Fruit fly (Drosophila melanogaster) whole organism, wandering third instar larva: ENCODE results near the gene lectin-28C.

Experiments used
- Abd-B ChIP-seq: fragments of >200 bp; optimal IDR thresholded peaks from 2 replicates; lab custom pipeline; 2017; ENCODE audit warnings: missing biosample characterization, missing genetic modification characterization
- CG32264 ChIP-seq: fragments of 200-800 bp; sonication (Bioruptor generic); optimal IDR thresholded peaks from 2 replicates; lab custom pipeline; 2016; ENCODE audit warnings: missing biosample characterization, missing genetic modification characterization
- CG9705 ChIP-seq: fragments of 200-800 bp; sonication (Bioruptor generic); optimal IDR thresholded peaks from 2 replicates; lab custom pipeline; 2018; ENCODE audit warnings: missing biosample characterization, mild to moderate bottlenecking, missing genetic modification characterization
- CrebA ChIP-seq: fragments of 200-800 bp; sonication (Bioruptor generic); optimal IDR thresholded peaks from 2 replicates; lab custom pipeline; 2016; ENCODE audit warnings: missing biosample characterization, mild to moderate bottlenecking, missing genetic modification characterization, borderline replicate concordance
- Dfd ChIP-seq: fragments of >200 bp; optimal IDR thresholded peaks from 2 replicates; lab custom pipeline; 2017; ENCODE audit warnings: missing biosample characterization, missing genetic modification characterization
- Dif ChIP-seq: fragments of 200-275, 200-300 bp; sonication (Bioruptor generic); optimal IDR thresholded peaks from 2 replicates; lab custom pipeline; 2018; ENCODE audit warnings: missing biosample characterization, missing genetic modification characterization; ENCODE audit not compliant: partially characterized antibody
- GATAd ChIP-seq: sonication (Bioruptor generic); optimal IDR thresholded peaks from 2 replicates; lab custom pipeline; 2016; ENCODE audit warnings: missing biosample characterization, missing genetic modification characterization
- HLH106 ChIP-seq: fragments of 200-800 bp; optimal IDR thresholded peaks from 3 replicates; lab custom pipeline; 2019; ENCODE audit warnings: missing biosample characterization, mild to moderate bottlenecking, missing genetic modification characterization, moderate library complexity
- Hnf4 ChIP-seq: fragments of 200-800 bp; sonication (Bioruptor generic); optimal IDR thresholded peaks from 2 replicates; lab custom pipeline; 2016; ENCODE audit warnings: missing biosample characterization, mild to moderate bottlenecking, missing genetic modification characterization
- Hr78 ChIP-seq: fragments of >200 bp; optimal IDR thresholded peaks from 2 replicates; lab custom pipeline; 2017; ENCODE audit warnings: missing biosample characterization, missing genetic modification characterization
- Hr83 ChIP-seq: fragments of 200-300 bp; sonication (Bioruptor generic); optimal IDR thresholded peaks from 2 replicates; lab custom pipeline; 2016; ENCODE audit warnings: missing biosample characterization, mild to moderate bottlenecking, missing genetic modification characterization, moderate library complexity; ENCODE audit not compliant: poor library complexity, severe bottlenecking
- Jra ChIP-seq: sonication (Bioruptor generic); optimal IDR thresholded peaks from 2 replicates; lab custom pipeline; 2016; ENCODE audit warnings: missing biosample characterization, missing genetic modification characterization
- Mio ChIP-seq: sonication (Bioruptor generic); optimal IDR thresholded peaks from 2 replicates; lab custom pipeline; 2016; ENCODE audit warnings: missing biosample characterization, missing genetic modification characterization
- Myc ChIP-seq: fragments of >200 bp; optimal IDR thresholded peaks from 2 replicates; lab custom pipeline; 2017
- N ChIP-seq: fragments of >200 bp; optimal IDR thresholded peaks from 2 replicates; lab custom pipeline; 2018; ENCODE audit warnings: missing biosample characterization, missing external identifiers, missing genetic modification characterization
- OdsH ChIP-seq: fragments of 200-800 bp; sonication (Bioruptor generic); optimal IDR thresholded peaks from 2 replicates; lab custom pipeline; 2016; ENCODE audit warnings: missing biosample characterization, mild to moderate bottlenecking, missing genetic modification characterization
- Rel ChIP-seq, 2 experiments: fragments of 200-800 bp; sonication (Bioruptor generic) in 1 of 2; optimal IDR thresholded peaks; 2 replicates in 1 of 2; 3 replicates in 1 of 2; lab custom pipeline; 2016 to 2019; ENCODE audit warnings: mild to moderate bottlenecking in 2 of 2, missing biosample characterization in 2 of 2, missing genetic modification characterization in 2 of 2, moderate library complexity in 1 of 2
- Sp1 ChIP-seq: fragments of 200-800 bp; sonication (Bioruptor generic); optimal IDR thresholded peaks from 3 replicates; lab custom pipeline; 2019; ENCODE audit warnings: missing biosample characterization, mild to moderate bottlenecking, missing genetic modification characterization, moderate library complexity
- Vsx2 ChIP-seq: fragments of 200-300, 225-300 bp; sonication (Bioruptor generic); optimal IDR thresholded peaks from 2 replicates; lab custom pipeline; 2018; ENCODE audit warnings: missing biosample characterization, missing genetic modification characterization; ENCODE audit not compliant: partially characterized antibody
- br ChIP-seq: fragments of 200-800 bp; sonication (Bioruptor generic); optimal IDR thresholded peaks from 2 replicates; lab custom pipeline; 2016; ENCODE audit warnings: missing biosample characterization, missing genetic modification characterization
- brk ChIP-seq: fragments of 200-800 bp; sonication (Bioruptor generic); optimal IDR thresholded peaks from 2 replicates; lab custom pipeline; 2016; ENCODE audit warnings: missing biosample characterization, mild to moderate bottlenecking, missing genetic modification characterization
- dl ChIP-seq, 2 experiments: fragments of 175-275, 200-275 bp in 1 of 2; fragments of 200-275 bp in 1 of 2; sonication (Bioruptor generic); optimal IDR thresholded peaks; lab custom pipeline; 2018; ENCODE audit warnings: mild to moderate bottlenecking in 2 of 2, missing biosample characterization in 2 of 2, missing genetic modification characterization in 2 of 2, moderate library complexity in 2 of 2; ENCODE audit not compliant: partially characterized antibody in 2 of 2, insufficient read depth in 1 of 2
- dmrt93B ChIP-seq: fragments of 200-800 bp; sonication (Bioruptor generic); optimal IDR thresholded peaks from 2 replicates; lab custom pipeline; 2018; ENCODE audit warnings: missing biosample characterization, mild to moderate bottlenecking, missing genetic modification characterization
- dsf ChIP-seq: sonication (Bioruptor generic); optimal IDR thresholded peaks from 2 replicates; lab custom pipeline; 2016; ENCODE audit warnings: missing biosample characterization, missing genetic modification characterization, borderline replicate concordance
- foxo ChIP-seq, 2 experiments: fragments of 200-800 bp; sonication (Bioruptor generic); optimal IDR thresholded peaks; 2 replicates in 1 of 2; 3 replicates in 1 of 2; lab custom pipeline; 2016 to 2017; ENCODE audit warnings: missing biosample characterization in 2 of 2, missing genetic modification characterization in 2 of 2
- fru ChIP-seq: fragments of 200-800 bp; sonication (Bioruptor generic); optimal IDR thresholded peaks from 3 replicates; lab custom pipeline; 2016; ENCODE audit warnings: missing biosample characterization, mild to moderate bottlenecking, missing genetic modification characterization
- h ChIP-seq: fragments of 200-800 bp; sonication (Bioruptor generic); optimal IDR thresholded peaks from 3 replicates; lab custom pipeline; 2016; ENCODE audit warnings: missing biosample characterization, mild to moderate bottlenecking, missing genetic modification characterization
- jim ChIP-seq: fragments of 175-275, 200-325 bp; sonication (Bioruptor generic); optimal IDR thresholded peaks from 2 replicates; lab custom pipeline; 2016; ENCODE audit warnings: missing biosample characterization, mild to moderate bottlenecking, missing genetic modification characterization
- lola ChIP-seq: fragments of >200 bp; optimal IDR thresholded peaks from 2 replicates; lab custom pipeline; 2017; ENCODE audit warnings: missing biosample characterization, missing genetic modification characterization
- pan ChIP-seq: fragments of >200 bp; optimal IDR thresholded peaks from 2 replicates; lab custom pipeline; 2017
- psq ChIP-seq: fragments of 200-800 bp; sonication (Bioruptor generic); optimal IDR thresholded peaks from 3 replicates; lab custom pipeline; 2017; ENCODE audit warnings: missing biosample characterization, mild to moderate bottlenecking, missing genetic modification characterization, moderate library complexity
- rgr ChIP-seq: fragments of 200-800 bp; sonication (Bioruptor generic); optimal IDR thresholded peaks from 3 replicates; lab custom pipeline; 2016; ENCODE audit warnings: missing biosample characterization, mild to moderate bottlenecking, missing genetic modification characterization
- sage ChIP-seq: fragments of 200-800 bp; sonication (Bioruptor generic); optimal IDR thresholded peaks from 2 replicates; lab custom pipeline; 2016; ENCODE audit warnings: missing biosample characterization, mild to moderate bottlenecking, missing genetic modification characterization
- sv ChIP-seq: fragments of 200-800 bp; sonication (Bioruptor generic); optimal IDR thresholded peaks from 3 replicates; lab custom pipeline; 2016; ENCODE audit warnings: missing biosample characterization, missing genetic modification characterization
- tai ChIP-seq: sonication (Bioruptor generic); optimal IDR thresholded peaks from 2 replicates; lab custom pipeline; 2016; ENCODE audit warnings: missing biosample characterization, missing genetic modification characterization
- usp ChIP-seq: fragments of >200 bp; optimal IDR thresholded peaks from 2 replicates; lab custom pipeline; 2017; ENCODE audit warnings: missing biosample characterization, missing genetic modification characterization
- woc ChIP-seq: sonication (Bioruptor generic); optimal IDR thresholded peaks from 2 replicates; lab custom pipeline; 2016; ENCODE audit warnings: missing biosample characterization, mild to moderate bottlenecking, missing genetic modification characterization

Gene lectin-28C

DNA sequence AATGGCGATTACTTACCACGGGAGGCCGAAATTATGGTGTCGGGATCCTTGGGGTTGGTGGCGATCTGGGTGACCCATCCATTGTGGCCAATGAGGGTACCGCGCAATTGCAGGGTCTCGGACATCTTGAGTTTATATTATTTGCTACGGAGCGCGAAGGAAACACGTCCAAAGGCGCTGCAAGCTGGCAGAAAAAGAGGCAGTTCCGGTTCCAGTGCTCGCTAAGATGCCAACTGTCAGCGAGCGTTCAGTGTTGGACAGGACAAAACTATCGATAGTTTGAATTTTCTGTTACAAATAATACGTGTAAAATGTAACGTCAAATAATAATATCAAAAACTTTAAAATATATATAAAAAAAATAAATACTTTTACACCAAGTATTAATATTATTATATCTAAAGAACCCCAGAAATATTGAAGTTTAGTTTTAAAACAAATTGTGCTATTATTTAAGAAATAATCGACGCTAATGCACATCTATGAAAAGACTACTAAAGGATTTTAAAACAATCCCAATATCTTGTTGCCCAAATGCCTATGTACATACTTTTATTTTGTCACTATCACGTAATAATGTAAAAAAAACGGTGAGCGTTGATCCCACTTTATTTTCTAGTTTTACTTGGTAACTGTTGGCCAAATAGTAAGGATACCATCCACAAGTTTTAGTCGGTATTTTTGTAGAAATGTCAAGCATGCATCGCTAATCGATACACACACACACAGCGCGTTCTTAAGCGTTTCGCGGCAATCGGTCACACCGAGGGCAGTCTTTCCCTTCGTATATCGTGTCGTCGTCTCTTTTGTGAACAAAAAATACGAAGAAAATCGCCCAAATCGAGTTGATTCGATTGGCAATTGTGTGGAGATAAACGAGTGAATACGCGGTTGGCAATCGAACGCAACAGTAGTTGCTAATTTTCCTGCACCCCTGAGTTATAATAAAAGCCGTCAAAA lies 29.6 kb upstream of the lectin-28C start, which contains the start of the genes Rack1 and mts (continued):
- TF ChIP-seq sv (peak; percentile 71), CrebA (GFP tag; lab: Kevin White, UChicago) (no peak), brk (GFP tag; lab: Kevin White, UChicago) (peak; percentile 67), fru (GFP tag; lab: Kevin White, UChicago) (peak; percentile 67), Dif (peak; percentile 68), N (no peak), jim (GFP tag; lab: Kevin White, UChicago) (no peak), br (GFP tag; lab: Kevin White, UChicago) (peak; percentile 80), Hr83 (GFP tag; lab: Kevin White, UChicago) (peak; percentile 98), sage (peak; percentile 71), foxo (GFP tag; optimal IDR thresholded peaks at IDR 0.05; lab: Kevin White, UChicago) (peak in 1 of 2 experiments; percentile 65), OdsH (GFP tag; lab: Kevin White, UChicago) (peak; percentile 72), h (GFP tag; lab: Kevin White, UChicago) (peak; percentile 81), Hr78 (no peak), Jra (GFP tag; lab: Kevin White, UChicago) (peak; percentile 79), Abd-B (GFP tag; lab: Kevin White, UChicago) (no peak), Myc (peak; percentile 50)

DNA sequence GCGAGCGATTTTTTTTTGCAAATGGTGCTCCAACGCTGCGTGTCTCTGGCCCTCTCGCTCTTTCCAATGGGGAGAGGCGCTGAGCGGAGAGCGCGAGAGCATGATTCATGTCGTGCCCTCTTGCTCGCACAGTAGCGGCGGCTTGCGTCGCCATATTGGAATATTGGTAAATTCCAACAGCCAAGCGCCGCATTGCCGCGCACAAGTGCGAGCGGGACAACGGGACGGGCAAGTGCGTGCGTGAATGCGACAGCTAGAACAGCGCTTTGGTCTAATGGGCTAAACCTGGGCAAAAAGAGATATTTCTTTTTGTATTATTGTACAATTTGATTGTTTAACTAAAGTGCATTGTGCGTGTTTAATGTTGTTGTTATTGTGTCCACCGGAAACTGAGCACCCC lies 28.6 kb upstream of the lectin-28C start:
- peak; percentile 58 for TF ChIP-seq h (GFP tag; lab: Kevin White, UChicago)
- TF ChIP-seq jim (GFP tag; lab: Kevin White, UChicago), result no peak
- no peak for TF ChIP-seq usp (GFP tag; lab: Kevin White, UChicago)
- peak; percentile 28 for TF ChIP-seq fru (GFP tag; lab: Kevin White, UChicago)
- no peak for TF ChIP-seq Rel (GFP tag; optimal IDR thresholded peaks at IDR 0.05; lab: Kevin White, UChicago)
- TF ChIP-seq Rel (tag; optimal IDR thresholded peaks at IDR 0.05; lab: Kevin White, UChicago), result peak; percentile 39
- TF ChIP-seq CG32264 (GFP tag; lab: Kevin White, UChicago), result no peak
- TF ChIP-seq dmrt93B (GFP tag; lab: Kevin White, UChicago), result no peak
- TF ChIP-seq sage, result no peak
- peak; percentile 49 to 87 for TF ChIP-seq dl (GFP tag; optimal IDR thresholded peaks at IDR 0.05; lab: Kevin White, UChicago; ENCODE audit: insufficient read depth in 1 of 2, partially characterized antibody in 2 of 2)
- peak; percentile 25 for TF ChIP-seq rgr (GFP tag; lab: Kevin White, UChicago)
- TF ChIP-seq Hr78, result no peak
- peak; percentile 31 for TF ChIP-seq br (GFP tag; lab: Kevin White, UChicago)
- TF ChIP-seq CG9705 (GFP tag; lab: Kevin White, UChicago), result peak; percentile 13
- no peak for TF ChIP-seq Vsx2 (GFP tag; lab: Kevin White, UChicago)
- peak; percentile 87 for TF ChIP-seq Jra (GFP tag; lab: Kevin White, UChicago)
- TF ChIP-seq HLH106, result peak; percentile 42
- TF ChIP-seq OdsH (GFP tag; lab: Kevin White, UChicago), result no peak
- no peak for TF ChIP-seq Myc
- peak; percentile 86 for TF ChIP-seq Dif
- TF ChIP-seq foxo (GFP tag; optimal IDR thresholded peaks at IDR 0.05; lab: Kevin White, UChicago), result no peak
- TF ChIP-seq Hr83 (GFP tag; lab: Kevin White, UChicago), result peak; percentile 52
- TF ChIP-seq woc (GFP tag; lab: Kevin White, UChicago), result no peak

- TF ChIP-seq Sp1 (GFP tag; lab: Kevin White, UChicago) (no peak), brk (GFP tag; lab: Kevin White, UChicago) (no peak), CG9705 (GFP tag; lab: Kevin White, UChicago) (no peak), Vsx2 (GFP tag; lab: Kevin White, UChicago) (no peak), psq (no peak), jim (GFP tag; lab: Kevin White, UChicago) (no peak), Mio (GFP tag; lab: Kevin White, UChicago) (no peak), OdsH (GFP tag; lab: Kevin White, UChicago) (no peak), CG32264 (GFP tag; lab: Kevin White, UChicago) (no peak), Rel (GFP tag; optimal IDR thresholded peaks at IDR 0.05; lab: Kevin White, UChicago) (peak; percentile 10), Rel (tag; optimal IDR thresholded peaks at IDR 0.05; lab: Kevin White, UChicago) (no peak), rgr (GFP tag; lab: Kevin White, UChicago) (peak; percentile 41), foxo (GFP tag; optimal IDR thresholded peaks at IDR 0.05; lab: Kevin White, UChicago) (no peak), N (peak; percentile 62), h (GFP tag; lab: Kevin White, UChicago) (no peak), Dfd (no peak), br (GFP tag; lab: Kevin White, UChicago) (no peak), pan (lab: Kevin White, UChicago) (no peak), Jra (GFP tag; lab: Kevin White, UChicago) (no peak), Myc (no peak), dmrt93B (GFP tag; lab: Kevin White, UChicago) (no peak), lola (GFP tag; lab: Kevin White, UChicago) (no peak), Hr78 (no peak), sage (no peak), usp (GFP tag; lab: Kevin White, UChicago) (no peak), HLH106 (no peak), tai (no peak), CrebA (GFP tag; lab: Kevin White, UChicago) (no peak), Hr83 (GFP tag; lab: Kevin White, UChicago) (peak; percentile 56), GATAd (GFP tag; lab: Kevin White, UChicago) (no peak), Abd-B (GFP tag; lab: Kevin White, UChicago) (no peak), Hnf4 (GFP tag; lab: Kevin White, UChicago) (peak; percentile 11), dsf (GFP tag; lab: Kevin White, UChicago) (no peak), Dif (peak; percentile 88), fru (GFP tag; lab: Kevin White, UChicago) (no peak), sv (no peak)
Observed at dm6 chr2L:7828901-7829300, 28.0 kb upstream of the lectin-28C start.
